Fruit fly (Drosophila melanogaster): ENCODE measurements around the gene Fit1.

Fit1 gene

DNA sequence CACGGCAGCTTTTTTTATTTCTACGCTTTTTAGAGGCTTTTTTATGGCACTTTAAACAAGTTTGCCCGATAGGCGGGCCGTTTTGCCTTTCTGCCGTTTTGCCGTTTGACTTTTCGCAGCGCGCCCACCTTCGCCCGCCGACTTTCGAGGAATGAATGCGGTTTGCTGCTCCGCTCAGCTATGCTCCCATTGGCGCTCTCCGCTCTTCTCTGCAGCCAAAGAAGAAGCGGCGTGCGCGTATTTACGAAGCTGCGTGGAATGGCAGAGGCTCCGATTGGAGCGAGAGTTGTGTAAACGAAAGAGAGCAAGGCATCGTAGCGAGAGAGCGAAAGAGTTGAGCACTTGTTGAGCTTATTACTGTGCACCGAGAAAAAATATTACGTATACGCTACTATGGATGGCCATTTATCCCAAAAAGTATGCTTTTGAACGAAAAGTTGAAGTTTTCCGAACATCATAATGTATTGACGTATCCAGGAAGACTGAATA, 31.8 kb upstream of the Fit1 start, which contains the start of gene wit (continued):
- TF ChIP-seq Camta (GFP tag; optimal IDR thresholded peaks at IDR 0.05) (peak; percentile 17), gsb (GFP tag; IDR thresholded peaks at IDR 0.05) (no peak), Ptx1 (GFP tag; IDR thresholded peaks at IDR 0.05) (no peak), NfI (GFP tag; optimal IDR thresholded peaks at IDR 0.05) (peak; percentile 21), CG16813 (GFP tag; IDR thresholded peaks at IDR 0.05; ENCODE audit: partially characterized antibody) (no peak), luna (GFP tag; optimal IDR thresholded peaks at IDR 0.05) (no peak), row (GFP tag; IDR thresholded peaks at IDR 0.05) (peak; percentile 42; the same call in 1 of the 3 replicates), Xbp1 (GFP tag; optimal IDR thresholded peaks at IDR 0.05) (peak; percentile 42), Ets97D (GFP tag; optimal IDR thresholded peaks at IDR 0.05) (no peak), HmgZ (tag; optimal IDR thresholded peaks at IDR 0.05) (peak; percentile 26), Tbp (GFP tag; optimal IDR thresholded peaks at IDR 0.05) (no peak), CG7786 (GFP tag; optimal IDR thresholded peaks at IDR 0.05) (peak; percentile 31), CG11093 (GFP tag; IDR thresholded peaks at IDR 0.05) (no peak), CG34224 (GFP tag; IDR thresholded peaks at IDR 0.05; ENCODE audit: partially characterized antibody) (peak; percentile 75), Atf6 (GFP tag; IDR thresholded peaks at IDR 0.05) (0 out of 2 replicates have a peak, but pooled peaks have one; percentile 17), ab (GFP tag; optimal IDR thresholded peaks at IDR 0.05) (no peak), Dad (GFP tag; optimal IDR thresholded peaks at IDR 0.05) (no peak), MESR4 (GFP tag; optimal IDR thresholded peaks at IDR 0.05) (no peak), lmd (GFP tag; IDR thresholded peaks at IDR 0.05) (no peak), Stat92E (GFP tag; optimal IDR thresholded peaks at IDR 0.05) (no peak), CG6175 (GFP tag; IDR thresholded peaks at IDR 0.05) (no peak), az2 (GFP tag; optimal IDR thresholded peaks at IDR 0.05) (no peak), kay (GFP tag; optimal IDR thresholded peaks at IDR 0.05) (no peak), tx (GFP tag; optimal IDR thresholded peaks at IDR 0.05) (no peak), CG1024 (GFP tag; IDR thresholded peaks at IDR 0.05) (no peak), Ssrp (tag; optimal IDR thresholded peaks at IDR 0.05) (no peak), salm (tag; optimal IDR thresholded peaks at IDR 0.05) (no peak), gt (GFP tag; IDR thresholded peaks at IDR 0.05) (no peak), CG2678 (tag; optimal IDR thresholded peaks at IDR 0.05) (peak; percentile 21), rib (GFP tag; IDR thresholded peaks at IDR 0.05) (peak; percentile 56; the same call in 1 of the 2 replicates), CG1233 (GFP tag; optimal IDR thresholded peaks at IDR 0.05) (no peak), CG9609 (GFP tag; optimal IDR thresholded peaks at IDR 0.05) (no peak), Awh (GFP tag; IDR thresholded peaks at IDR 0.05) (peak; percentile 62; the same call in 1 of the 2 replicates), CG11398 (GFP tag; optimal IDR thresholded peaks at IDR 0.05) (no peak), jing (GFP tag; optimal IDR thresholded peaks at IDR 0.05) (no peak), pum (GFP tag; optimal IDR thresholded peaks at IDR 0.05) (no peak), CG10366 (GFP tag; IDR thresholded peaks at IDR 0.05) (no peak), lola (GFP tag; optimal IDR thresholded peaks at IDR 0.05) (no peak), Deaf1 (tag; optimal IDR thresholded peaks at IDR 0.05) (peak; percentile 30), CG42726 (GFP tag; IDR thresholded peaks at IDR 0.05; ENCODE audit: partially characterized antibody) (0 out of 2 replicates have a peak, but pooled peaks have one; percentile 16), CG12942 (GFP tag; optimal IDR thresholded peaks at IDR 0.05) (no peak), CG2116 (GFP tag; optimal IDR thresholded peaks at IDR 0.05) (no peak), PHDP (tag; optimal IDR thresholded peaks at IDR 0.05) (peak; percentile 47), chn (GFP tag; optimal IDR thresholded peaks at IDR 0.05) (no peak), CG10209 (GFP tag; optimal IDR thresholded peaks at IDR 0.05) (no peak), Fer3 (tag; optimal IDR thresholded peaks at IDR 0.05) (no peak), CG30403 (GFP tag; optimal IDR thresholded peaks at IDR 0.05) (peak; percentile 36), Hmr (GFP tag; optimal IDR thresholded peaks at IDR 0.05) (peak; percentile 50), CG11560 (tag; IDR thresholded peaks at IDR 0.05) (no peak), inv (GFP tag; IDR thresholded peaks at IDR 0.05; ENCODE audit: partially characterized antibody) (no peak), CG8281 (tag; optimal IDR thresholded peaks at IDR 0.05) (no peak)
